Worm (Caenorhabditis elegans) whole organism, L3 larva: Measurements from ENCODE around the gene C13A2.12.

Experiments
- aly-2 ChIP-seq: fragments of 150-350 bp; optimal IDR thresholded peaks from 2 replicates; lab custom pipeline; 2014; ENCODE audit warnings: missing biosample characterization, missing genetic modification characterization
- ceh-28 ChIP-seq: fragments of 150-350 bp; optimal IDR thresholded peaks from 2 replicates; lab custom pipeline; 2014; ENCODE audit warnings: missing biosample characterization, missing genetic modification reagents, missing genetic modification characterization
- mml-1 ChIP-seq: fragments of 150-350 bp; sonication (generic microtip); optimal IDR thresholded peaks from 3 replicates; lab custom pipeline; 2014; ENCODE audit warnings: missing biosample characterization, missing genetic modification characterization
- nhr-23 ChIP-seq: fragments of 150-350 bp; optimal IDR thresholded peaks from 2 replicates; lab custom pipeline; 2014; ENCODE audit warnings: missing biosample characterization, missing genetic modification reagents, missing genetic modification characterization
- nhr-25 ChIP-seq: sonication (generic microtip); optimal IDR thresholded peaks from 2 replicates; lab custom pipeline; 2017; ENCODE audit warnings: missing biosample characterization, missing genetic modification characterization
- pqm-1 ChIP-seq: fragments of 150-350 bp; optimal IDR thresholded peaks from 2 replicates; lab custom pipeline; 2017; ENCODE audit warnings: missing biosample characterization, missing genetic modification characterization, inconsistent platforms
- unc-39 ChIP-seq: sonication (generic microtip); optimal IDR thresholded peaks from 4 replicates; lab custom pipeline; 2017; ENCODE audit warnings: missing biosample characterization, missing genetic modification characterization

DNA sequence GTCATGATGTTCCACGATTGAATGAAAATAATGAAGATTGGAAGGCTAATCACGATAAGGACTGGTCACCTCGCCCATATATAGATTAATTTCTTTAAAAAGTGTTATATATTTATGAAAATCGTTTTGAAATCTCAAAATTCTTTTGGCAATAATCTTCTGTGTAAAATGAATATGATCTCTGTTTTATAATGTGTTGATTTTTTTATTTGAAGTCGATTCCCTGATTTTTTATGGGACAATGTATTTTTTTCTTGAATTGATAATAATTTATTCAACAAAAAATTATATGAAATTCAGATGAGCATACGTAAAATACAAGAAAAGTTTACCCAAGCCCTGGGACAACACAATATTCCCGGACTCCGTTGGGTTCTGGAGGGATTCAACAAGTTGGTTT, 19.6 kb upstream of the C13A2.12 start, which contains the start of gene C05C8.1:
- no peak for TF ChIP-seq aly-2 (tag; lab: Kevin White, UChicago)
- no peak for TF ChIP-seq nhr-25 (tag; lab: Kevin White, UChicago)
- TF ChIP-seq unc-39 (tag; lab: Kevin White, UChicago), result no peak
- no peak for TF ChIP-seq ceh-28 (tag; lab: Kevin White, UChicago)
- TF ChIP-seq mml-1 (tag; lab: Kevin White, UChicago), result no peak
- TF ChIP-seq nhr-23 (tag; lab: Kevin White, UChicago), result no peak
- no peak for TF ChIP-seq pqm-1 (tag; lab: Kevin White, UChicago)
